Worm (Caenorhabditis elegans): ENCODE measurements around the gene C47G2.4.

- no peak for TF ChIP-seq ama-1 (optimal IDR thresholded peaks at IDR 0.05)
- no peak for TF ChIP-seq scrt-1 (GFP tag; IDR thresholded peaks at IDR 0.05)
- TF ChIP-seq ets-7 (tag; optimal IDR thresholded peaks at IDR 0.05): no peak
- no peak for TF ChIP-seq tra-4 (tag; optimal IDR thresholded peaks at IDR 0.05)
- no peak for TF ChIP-seq flt-1 (GFP tag; IDR thresholded peaks at IDR 0.05)
These were observed 7.7 kb upstream of the C47G2.4 start, which contains the start of gene raga-1 for ce11 chrII:11301059-11301458.

Measured in whole organism, early embryonic.